Worm (Caenorhabditis elegans) whole organism, L3 larva: ENCODE results near the gene K02E11.10.

Experiments
- R02D3.7 ChIP-seq: fragments of 150-350 bp; optimal IDR thresholded peaks from 2 replicates; lab custom pipeline; 2014; ENCODE audit warnings: missing biosample characterization, missing genetic modification characterization
- ZK546.5 ChIP-seq: sonication (generic microtip); optimal IDR thresholded peaks from 2 replicates; lab custom pipeline; 2017; ENCODE audit warnings: missing biosample characterization, missing genetic modification characterization
- ama-1 ChIP-seq: fragments of 150-350 bp; optimal IDR thresholded peaks from 2 replicates; lab custom pipeline; 2018
- ceh-9 ChIP-seq: sonication (generic microtip); optimal IDR thresholded peaks from 2 replicates; lab custom pipeline; 2018; ENCODE audit warnings: missing biosample characterization, missing genetic modification characterization
- elt-3 ChIP-seq, 3 experiments: fragments of 150-350 bp in 1 of 3; sonication (generic microtip) in 2 of 3; optimal IDR thresholded peaks; 2 replicates in 2 of 3; 4 replicates in 1 of 3; lab custom pipeline; 2014 to 2017; ENCODE audit warnings: missing biosample characterization in 3 of 3, missing genetic modification characterization in 3 of 3
- fkh-10 ChIP-seq: sonication (generic microtip); optimal IDR thresholded peaks from 2 replicates; lab custom pipeline; 2017; ENCODE audit warnings: missing biosample characterization, missing genetic modification reagents, missing genetic modification characterization
- fos-1 ChIP-seq: fragments of 150-350 bp; optimal IDR thresholded peaks from 2 replicates; lab custom pipeline; 2014; ENCODE audit warnings: missing biosample characterization, missing genetic modification characterization
- jun-1 ChIP-seq: fragments of 150-350 bp; optimal IDR thresholded peaks from 2 replicates; lab custom pipeline; 2014; ENCODE audit warnings: missing biosample characterization, missing genetic modification reagents, missing genetic modification characterization
- lin-15B ChIP-seq: fragments of 150-350 bp; optimal IDR thresholded peaks from 2 replicates; lab custom pipeline; 2014; ENCODE audit warnings: missing biosample characterization, missing genetic modification characterization
- nhr-76 ChIP-seq: fragments of 150-350 bp; sonication (generic microtip); optimal IDR thresholded peaks from 5 replicates; lab custom pipeline; 2014; ENCODE audit warnings: missing biosample characterization, missing genetic modification characterization
- zag-1 ChIP-seq: fragments of 150-350 bp; optimal IDR thresholded peaks from 2 replicates; lab custom pipeline; 2014; ENCODE audit warnings: missing biosample characterization, missing genetic modification characterization
- ztf-4 ChIP-seq: fragments of 150-350 bp; optimal IDR thresholded peaks from 2 replicates; lab custom pipeline; 2014; ENCODE audit warnings: missing biosample characterization, missing genetic modification characterization

DNA sequence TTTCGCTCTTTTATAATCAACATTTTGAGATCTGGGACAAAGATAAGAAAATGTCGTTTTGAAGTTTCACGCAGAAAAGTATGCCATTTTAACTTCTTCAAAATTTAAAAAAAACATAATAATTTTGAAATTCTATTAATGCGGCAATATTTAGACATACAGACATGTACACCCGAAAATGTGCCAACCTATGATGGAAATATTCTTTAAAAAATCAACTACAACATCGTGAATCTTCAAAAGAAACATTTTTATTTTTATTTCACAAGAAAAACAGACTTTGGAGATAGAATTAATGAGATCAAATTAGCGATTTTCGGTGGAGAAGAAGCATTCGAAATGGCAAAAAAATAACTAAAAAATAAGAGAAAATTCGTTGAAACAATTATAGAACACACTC is 25.8 kb downstream of the K02E11.10 start, which contains the start of gene T16A9.5:
- no peak for TF ChIP-seq ztf-4
- TF ChIP-seq nhr-76 (tag; lab: Kevin White, UChicago) = no peak
- no peak for TF ChIP-seq fos-1 (tag; lab: Kevin White, UChicago)
- no peak for TF ChIP-seq R02D3.7
- TF ChIP-seq zag-1 = no peak
- no peak for TF ChIP-seq elt-3 (tag; optimal IDR thresholded peaks at IDR 0.05; lab: Kevin White, UChicago)
- TF ChIP-seq ceh-9 (tag; lab: Kevin White, UChicago) = no peak
- no peak for TF ChIP-seq lin-15B (tag; lab: Kevin White, UChicago)
- TF ChIP-seq ZK546.5 = no peak
- no peak for TF ChIP-seq jun-1 (tag; lab: Kevin White, UChicago)
- TF ChIP-seq ama-1 (lab: Kevin White, UChicago) = no peak
- TF ChIP-seq fkh-10 (GFP tag; lab: Kevin White, UChicago) = no peak
